Fruit fly (Drosophila melanogaster): Measurements from ENCODE around the gene Crag.

Gene Crag

DNA sequence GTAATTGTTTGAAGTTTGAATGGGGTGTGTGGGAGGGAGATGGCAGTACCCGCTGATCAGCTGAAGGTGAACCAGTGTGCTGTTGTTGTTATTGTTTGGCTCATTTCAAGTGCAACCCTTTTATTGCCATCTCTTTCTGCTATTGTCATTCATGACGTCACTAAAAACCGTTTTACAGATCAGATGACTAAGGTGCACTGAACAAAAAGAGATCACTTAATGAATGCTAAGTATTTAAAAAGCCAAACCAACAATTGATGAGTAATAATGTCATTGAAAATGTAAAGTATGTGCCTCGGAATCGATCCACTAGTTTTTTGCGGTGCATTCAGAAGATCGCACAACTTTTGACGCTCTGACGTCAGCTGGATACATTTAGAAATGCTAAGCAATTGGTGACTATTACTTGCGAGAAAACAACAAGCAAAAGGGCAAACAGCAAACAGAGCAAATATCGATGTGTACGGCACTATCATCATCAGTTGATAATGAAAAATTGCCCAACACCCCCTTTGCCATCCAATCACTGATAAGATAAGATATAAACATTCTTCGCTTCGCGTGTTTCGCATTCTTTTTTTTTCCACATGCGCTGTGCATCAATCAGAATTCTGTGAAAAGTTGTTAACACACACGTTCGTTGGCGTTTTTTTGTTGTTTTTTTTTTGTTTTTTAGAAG, 17.0 kb upstream of the Crag start (continued):
- no peak for TF ChIP-seq corto (GFP tag; optimal IDR thresholded peaks at IDR 0.05)
- TF ChIP-seq her (GFP tag; optimal IDR thresholded peaks at IDR 0.05): peak; percentile 64
- no peak for TF ChIP-seq MBD-R2 (GFP tag; IDR thresholded peaks at IDR 0.05)
- TF ChIP-seq al (GFP tag; IDR thresholded peaks at IDR 0.05): peak; percentile 37; the same call in 1 of the 2 replicates
- TF ChIP-seq Gsc (GFP tag; IDR thresholded peaks at IDR 0.05): no peak
- TF ChIP-seq CG2116 (GFP tag; optimal IDR thresholded peaks at IDR 0.05): peak; percentile 29
- no peak for TF ChIP-seq sr (GFP tag; IDR thresholded peaks at IDR 0.05)
- TF ChIP-seq lbe (GFP tag; optimal IDR thresholded peaks at IDR 0.05): peak; percentile 25
- no peak for TF ChIP-seq CG9609 (GFP tag; optimal IDR thresholded peaks at IDR 0.05)
- TF ChIP-seq Sox100B (GFP tag; optimal IDR thresholded peaks at IDR 0.05): peak; percentile 11
- peak; percentile 20 for TF ChIP-seq ATbp (GFP tag; optimal IDR thresholded peaks at IDR 0.05)
- no peak for TF ChIP-seq sob (GFP tag; IDR thresholded peaks at IDR 0.05)
- TF ChIP-seq CG4854 (GFP tag; optimal IDR thresholded peaks at IDR 0.05): no peak
- TF ChIP-seq CG10462 (GFP tag; optimal IDR thresholded peaks at IDR 0.05): no peak
- no peak for TF ChIP-seq hkb (optimal IDR thresholded peaks at IDR 0.05)
- TF ChIP-seq hkb (GFP tag; IDR thresholded peaks at IDR 0.05): peak; percentile 55
- TF ChIP-seq shn (GFP tag; optimal IDR thresholded peaks at IDR 0.05): no peak
- TF ChIP-seq Fer3 (tag; optimal IDR thresholded peaks at IDR 0.05): peak; percentile 33
- peak; percentile 15 for TF ChIP-seq sug (tag; optimal IDR thresholded peaks at IDR 0.05)
- TF ChIP-seq Deaf1 (tag; optimal IDR thresholded peaks at IDR 0.05): no peak
- TF ChIP-seq MESR4 (GFP tag; optimal IDR thresholded peaks at IDR 0.05): no peak
- no peak for TF ChIP-seq crol (GFP tag; IDR thresholded peaks at IDR 0.05)
- peak; percentile 76; the same call in 3 of the 4 replicates for TF ChIP-seq chinmo (GFP tag; IDR thresholded peaks at IDR 0.05; ENCODE audit: partially characterized antibody)
- TF ChIP-seq CG17186 (GFP tag; optimal IDR thresholded peaks at IDR 0.05): no peak
- no peak for TF ChIP-seq cas (GFP tag; IDR thresholded peaks at IDR 0.05)
- TF ChIP-seq CG15601 (tag; optimal IDR thresholded peaks at IDR 0.05): no peak
- TF ChIP-seq Eip74EF (GFP tag; optimal IDR thresholded peaks at IDR 0.05): no peak
- no peak for TF ChIP-seq schlank (tag; optimal IDR thresholded peaks at IDR 0.05)
- no peak for TF ChIP-seq Hr39 (optimal IDR thresholded peaks at IDR 0.05)
- no peak for TF ChIP-seq CG17568 (GFP tag; optimal IDR thresholded peaks at IDR 0.05)
- no peak for TF ChIP-seq CG31388 (GFP tag; optimal IDR thresholded peaks at IDR 0.05)
- TF ChIP-seq prd (optimal IDR thresholded peaks at IDR 0.05): no peak
- TF ChIP-seq prd (GFP tag; IDR thresholded peaks at IDR 0.05): peak; percentile 50; the same call in 1 of the 3 replicates
- TF ChIP-seq z (GFP tag; IDR thresholded peaks at IDR 0.05): no peak
- TF ChIP-seq CG11504 (tag; optimal IDR thresholded peaks at IDR 0.05): peak; percentile 49
- TF ChIP-seq CG1233 (GFP tag; optimal IDR thresholded peaks at IDR 0.05): no peak
- peak; percentile 44; the same call in 2 of the 3 replicates for TF ChIP-seq Aef1 (GFP tag; IDR thresholded peaks at IDR 0.05)
- TF ChIP-seq ato (GFP tag; IDR thresholded peaks at IDR 0.05; ENCODE audit: partially characterized antibody): no peak
- TF ChIP-seq CG6175 (GFP tag; IDR thresholded peaks at IDR 0.05): no peak
- TF ChIP-seq CG12104 (GFP tag; optimal IDR thresholded peaks at IDR 0.05): no peak
- TF ChIP-seq Neu2 (GFP tag; optimal IDR thresholded peaks at IDR 0.05; ENCODE audit: borderline replicate concordance): no peak
- TF ChIP-seq CG7786 (GFP tag; optimal IDR thresholded peaks at IDR 0.05): peak; percentile 15
- TF ChIP-seq slp2 (GFP tag; optimal IDR thresholded peaks at IDR 0.05): no peak
- 0 out of 3 replicates have a peak, but pooled peaks have one; percentile 33 for TF ChIP-seq CG11695 (GFP tag; IDR thresholded peaks at IDR 0.05)
- peak; percentile 9 for TF ChIP-seq pho (GFP tag; optimal IDR thresholded peaks at IDR 0.05)
- TF ChIP-seq Dp (GFP tag; optimal IDR thresholded peaks at IDR 0.05): no peak
- TF ChIP-seq CG6272 (GFP tag; IDR thresholded peaks at IDR 0.05): no peak
- TF ChIP-seq HLH3B (GFP tag; IDR thresholded peaks at IDR 0.05): peak; percentile 34; the same call in 1 of the 2 replicates
- TF ChIP-seq Lim3 (GFP tag; IDR thresholded peaks at IDR 0.05): no peak
- no peak for TF ChIP-seq B-H2 (GFP tag; optimal IDR thresholded peaks at IDR 0.05)
- peak in 1 of 2 experiments; percentile 13 for TF ChIP-seq Pdp1 (GFP tag; optimal IDR thresholded peaks at IDR 0.05)

Data from whole organism, embryonic.